Worm (Caenorhabditis elegans): ENCODE data around the gene fpn-1.2.

fpn-1.2 gene

DNA sequence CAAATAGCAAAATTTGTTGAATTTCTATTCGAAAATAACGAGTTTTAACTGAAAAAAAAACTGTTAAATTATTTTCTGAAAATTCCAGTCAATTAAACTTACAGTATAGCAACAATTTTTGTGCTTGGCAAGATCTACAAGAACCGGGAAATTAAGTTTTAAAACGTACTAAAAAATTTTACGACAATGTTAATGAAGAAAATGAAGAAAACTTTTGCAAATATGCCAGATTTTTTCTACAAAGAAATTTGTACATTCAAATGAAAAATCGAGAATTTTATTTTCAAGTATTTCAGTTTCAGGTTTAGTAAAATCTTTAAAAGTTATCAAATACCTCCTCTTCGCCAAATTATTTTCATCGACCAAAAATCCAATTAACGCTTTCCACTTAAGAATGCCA lies 22.5 kb downstream of the fpn-1.2 start, which contains the start of gene cnc-11:
cnc-11 (plus strand) TSS at position 301 of the 400 bp plus-strand sequence.
- TF ChIP-seq unc-62 (GFP tag; optimal IDR thresholded peaks at IDR 0.05): no peak

DNA sequence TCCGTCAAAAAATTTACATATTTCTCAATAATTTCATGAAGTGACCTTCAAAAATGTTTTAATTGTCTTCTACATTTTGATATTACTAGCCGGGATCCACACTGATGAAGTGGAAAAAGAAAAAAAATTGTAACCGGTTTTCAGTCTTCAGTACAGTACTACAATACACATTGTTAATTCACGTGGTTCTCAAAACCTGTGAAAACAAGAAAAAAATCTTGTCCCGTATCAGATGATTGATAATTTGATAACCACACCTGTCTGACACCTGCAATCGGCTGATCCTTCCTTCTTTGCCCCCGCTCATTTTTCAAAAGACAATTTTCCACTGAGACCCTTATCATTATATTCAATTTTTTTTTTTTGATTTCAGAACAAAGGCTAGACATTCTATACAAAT lies 25.7 kb downstream of the fpn-1.2 start, which contains the start of gene R09B5.11:
R09B5.11 (plus strand) TSS at position 374 of the 400 bp plus-strand sequence.
- no peak for TF ChIP-seq unc-62 (GFP tag; optimal IDR thresholded peaks at IDR 0.05)

ce11 chrV:1438205-1438604 lies 26.3 kb downstream of the fpn-1.2 start:
- TF ChIP-seq unc-62 (GFP tag; optimal IDR thresholded peaks at IDR 0.05): no peak

ce11 chrV:1435106-1435505 lies 29.4 kb downstream of the fpn-1.2 start:
- no peak for TF ChIP-seq unc-62 (GFP tag; optimal IDR thresholded peaks at IDR 0.05)

ce11 chrV:1434398-1434797 lies 30.1 kb downstream of the fpn-1.2 start:
- no peak for TF ChIP-seq unc-62 (GFP tag; optimal IDR thresholded peaks at IDR 0.05)

DNA sequence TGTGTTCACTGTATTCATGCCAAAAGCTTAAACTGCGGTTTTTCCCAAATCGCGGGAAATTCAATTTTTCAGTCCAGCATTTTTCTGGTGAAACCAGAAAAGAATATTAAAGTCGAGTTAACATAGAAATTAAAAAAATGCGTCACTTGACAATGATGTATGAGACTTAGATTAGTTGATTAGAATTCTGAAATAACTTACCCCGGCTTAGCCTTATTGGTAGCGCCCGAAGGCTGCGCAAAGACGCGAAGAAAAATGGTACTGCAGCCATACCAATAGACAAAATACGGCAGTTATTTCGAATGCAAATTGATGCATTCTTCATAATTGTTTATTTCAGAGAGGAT lies 31.1 kb downstream of the fpn-1.2 start:
- TF ChIP-seq unc-62 (GFP tag; optimal IDR thresholded peaks at IDR 0.05): no peak

DNA sequence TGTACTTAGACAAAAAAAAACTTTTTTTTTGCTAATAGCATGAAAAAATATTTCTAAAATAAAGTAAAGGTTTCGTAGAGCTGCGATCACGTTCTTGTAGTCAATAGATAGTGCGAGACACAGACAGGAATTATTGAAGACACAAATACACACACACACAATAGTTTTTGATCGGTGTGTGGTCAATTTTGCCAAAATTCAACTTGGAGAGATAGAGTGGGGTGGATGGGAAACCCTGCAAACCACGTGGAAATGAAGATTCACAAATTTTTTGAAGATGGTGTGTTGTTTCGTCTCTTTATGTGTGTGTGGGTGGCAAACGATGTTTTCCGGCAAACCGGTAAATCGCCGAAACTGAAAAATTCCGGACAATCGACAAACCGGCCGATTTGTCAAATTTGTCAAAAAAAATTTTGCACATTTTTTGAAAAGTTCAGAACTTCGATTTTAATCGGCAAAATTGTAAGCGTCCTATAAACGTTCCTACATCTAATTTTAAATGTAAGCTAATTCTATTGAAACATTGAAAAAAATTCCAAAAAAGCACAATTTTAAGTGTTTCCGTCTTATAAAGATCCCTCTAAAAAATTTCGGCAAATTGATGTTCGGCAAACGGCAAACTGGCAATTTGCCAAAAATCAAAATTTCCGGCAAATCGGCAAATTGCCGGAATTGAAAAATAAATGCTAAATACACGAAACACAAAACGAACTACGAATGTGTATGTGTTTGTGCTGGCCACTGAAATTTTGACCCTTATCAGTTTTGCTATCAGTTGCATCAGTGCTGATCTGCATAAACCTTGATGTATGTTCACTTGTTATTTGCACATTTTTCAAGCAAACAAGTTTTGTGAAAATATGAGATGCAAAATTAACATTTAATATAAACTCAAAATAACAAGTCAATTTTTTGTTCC lies 31.7 kb downstream of the fpn-1.2 start:
- TF ChIP-seq unc-62 (GFP tag; optimal IDR thresholded peaks at IDR 0.05): no peak

ce11 chrV:1431702-1432187 lies 32.8 kb downstream of the fpn-1.2 start, which contains the start of gene ges-1:
Gene ges-1, minus strand, starts transcription at chrV:1432137.
- no peak for TF ChIP-seq unc-62 (GFP tag; optimal IDR thresholded peaks at IDR 0.05)

- no peak for TF ChIP-seq unc-62 (GFP tag; optimal IDR thresholded peaks at IDR 0.05)
Measured at ce11 chrV:1425595-1425994, 38.9 kb downstream of the fpn-1.2 start, which contains the start of gene R12A1.3. Gene R12A1.3, minus strand, starts transcription at chrV:1425794.

- TF ChIP-seq unc-62 (GFP tag; optimal IDR thresholded peaks at IDR 0.05): no peak
Measured at ce11 chrV:1423338-1423737, 41.2 kb downstream of the fpn-1.2 start.

DNA sequence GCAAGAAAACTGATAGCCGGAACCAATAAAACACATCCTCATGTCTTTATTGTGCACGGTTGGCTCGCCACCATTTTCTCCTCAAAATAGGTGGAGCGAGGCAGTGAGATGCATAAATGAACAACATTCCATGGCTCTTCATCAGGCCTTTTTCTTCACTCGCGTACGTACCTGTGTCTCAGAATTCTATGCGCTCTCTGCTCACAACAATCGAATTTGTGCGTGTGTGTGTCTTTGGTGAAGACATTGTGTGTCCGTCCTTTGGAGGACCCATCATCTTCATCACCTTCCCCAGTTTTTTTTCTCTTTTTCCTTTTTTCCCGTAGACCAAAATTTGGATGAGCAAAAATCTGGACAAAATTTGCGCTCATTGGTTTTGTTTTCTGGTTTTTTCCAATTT lies 42.2 kb downstream of the fpn-1.2 start:
- no peak for TF ChIP-seq unc-62 (GFP tag; optimal IDR thresholded peaks at IDR 0.05)

DNA sequence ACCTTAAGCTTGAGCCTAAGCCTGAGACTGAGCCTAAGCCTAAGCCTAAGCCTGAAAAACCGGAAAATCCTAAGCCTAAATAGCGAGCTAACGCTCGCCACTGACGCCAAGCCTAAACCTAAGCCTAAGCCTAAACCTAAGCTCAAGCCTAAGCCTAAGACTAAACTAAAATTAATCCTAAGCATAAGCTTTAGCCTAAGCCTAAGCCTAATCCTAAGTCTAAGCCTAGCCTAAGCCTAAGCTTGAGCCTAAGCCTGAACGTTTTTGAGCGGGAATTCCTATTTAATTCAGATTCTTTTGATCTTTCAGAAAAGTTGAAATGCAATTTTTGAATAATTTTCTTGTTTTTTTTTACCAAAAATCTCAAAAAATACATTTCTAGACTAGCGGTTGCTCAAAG lies 48.3 kb downstream of the fpn-1.2 start:
- TF ChIP-seq unc-62 (GFP tag; optimal IDR thresholded peaks at IDR 0.05): no peak

DNA sequence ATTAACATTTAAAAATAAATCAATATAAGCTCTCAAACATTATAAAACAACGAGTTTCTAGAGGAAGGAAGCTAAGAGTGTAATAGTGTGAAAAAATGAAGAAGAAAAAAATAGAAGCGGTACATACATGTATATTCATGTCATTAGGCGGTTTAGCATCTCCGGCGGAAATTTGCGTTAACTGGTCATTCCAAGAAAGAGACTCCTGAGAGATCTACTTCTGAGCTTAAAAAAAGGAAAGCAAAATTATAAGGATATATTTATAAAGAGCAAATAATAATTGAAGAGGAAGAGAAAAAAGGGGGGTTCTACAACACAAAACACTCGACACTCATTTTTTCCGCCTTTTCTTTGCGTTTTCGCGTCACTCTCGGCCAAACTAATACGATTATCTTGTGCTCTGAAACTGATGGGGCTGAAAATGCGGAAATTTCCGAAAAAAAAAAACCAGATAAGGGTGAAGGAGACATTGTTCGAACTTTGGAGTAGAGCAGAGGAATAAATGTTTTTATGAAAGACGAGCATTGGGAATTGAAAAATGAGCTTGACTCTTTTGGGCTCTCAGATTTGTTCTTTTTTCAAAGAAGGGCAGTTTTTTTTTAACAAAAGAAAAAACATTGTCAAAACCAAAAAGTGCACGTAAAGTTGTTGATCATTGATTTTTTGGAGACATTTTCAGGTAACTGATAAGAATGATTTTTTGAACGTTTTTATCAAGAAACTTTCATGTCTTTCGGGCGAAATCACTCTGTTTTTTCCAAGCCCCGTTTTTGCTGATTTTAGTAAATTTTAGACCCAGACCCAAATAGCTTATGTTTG lies 49.7 kb downstream of the fpn-1.2 start:
- TF ChIP-seq unc-62 (GFP tag; optimal IDR thresholded peaks at IDR 0.05): no peak

Data from whole organism, dauer.